Worm (Caenorhabditis elegans) whole organism, L4 larva: ENCODE data around the gene gln-3.

Experiments
- F10B5.3 ChIP-seq: sonication (generic microtip); optimal IDR thresholded peaks from 2 replicates; lab custom pipeline; 2016; ENCODE audit warnings: mild to moderate bottlenecking, missing genetic modification characterization, missing compliant biosample characterization
- Y105C5A.15 ChIP-seq: fragments of 200-800 bp; sonication (Bioruptor generic); IDR thresholded peaks from 2 replicates; pipeline ENCODE4 v1.3.6; 2022; ENCODE audit warnings: missing genetic modification characterization, missing compliant biosample characterization
- Y5F2A.4 ChIP-seq: fragments of 200-800 bp; sonication (Bioruptor generic); optimal IDR thresholded peaks from 2 replicates; lab custom pipeline; 2018; ENCODE audit warnings: mild to moderate bottlenecking, missing genetic modification characterization, missing compliant biosample characterization
- aha-1 ChIP-seq: fragments of 150-350 bp; peaks from one replicate; lab custom pipeline; 2014; ENCODE audit warnings: missing biosample characterization, missing genetic modification characterization
- aly-2 ChIP-seq: sonication (generic microtip); optimal IDR thresholded peaks from 2 replicates; lab custom pipeline; 2018; ENCODE audit warnings: missing biosample characterization, missing genetic modification characterization
- ama-1 ChIP-seq: fragments of 150-350 bp; optimal IDR thresholded peaks from 2 replicates; lab custom pipeline; 2014; ENCODE audit warnings: inconsistent platforms, mixed read lengths
- ceh-32 ChIP-seq: sonication (generic microtip); optimal IDR thresholded peaks from 2 replicates; lab custom pipeline; 2016; ENCODE audit warnings: mild to moderate bottlenecking, missing genetic modification characterization, missing compliant biosample characterization; ENCODE audit not compliant: poor library complexity
- daf-12 ChIP-seq: fragments of 150-350 bp; optimal IDR thresholded peaks from 2 replicates; lab custom pipeline; 2014; ENCODE audit warnings: missing biosample characterization, missing genetic modification reagents, missing genetic modification characterization
- daf-16 ChIP-seq, 3 experiments: sonication (generic microtip); optimal IDR thresholded peaks; 2 replicates each; lab custom pipeline; 2016 to 2017; ENCODE audit warnings: missing genetic modification characterization in 3 of 3, missing genetic modification reagents in 3 of 3, mild to moderate bottlenecking in 2 of 3, missing compliant biosample characterization in 2 of 3, missing biosample characterization in 1 of 3, moderate library complexity in 1 of 3
- dmd-6 ChIP-seq: fragments of 200-800 bp; sonication (Bioruptor generic); IDR thresholded peaks from 2 replicates; pipeline ENCODE4 v1.3.6; 2022; ENCODE audit warnings: missing genetic modification reagents, missing genetic modification characterization, missing compliant biosample characterization
- duxl-1 ChIP-seq: sonication (generic microtip); optimal IDR thresholded peaks from 2 replicates; lab custom pipeline; 2016; ENCODE audit warnings: mild to moderate bottlenecking, missing genetic modification characterization, moderate library complexity, missing compliant biosample characterization; ENCODE audit not compliant: poor library complexity
- dve-1 ChIP-seq: sonication (generic microtip); optimal IDR thresholded peaks from 2 replicates; lab custom pipeline; 2017; ENCODE audit warnings: antibody characterized with exemption, mild to moderate bottlenecking, missing genetic modification characterization, missing compliant biosample characterization; ENCODE audit not compliant: insufficient read depth
- egl-43 ChIP-seq: fragments of 200-800 bp; sonication (Bioruptor generic); IDR thresholded peaks from 2 replicates; pipeline ENCODE4 v1.3.6; 2022; ENCODE audit warnings: missing genetic modification reagents, missing genetic modification characterization, missing compliant biosample characterization
- gei-8 ChIP-seq: fragments of 200-800 bp; sonication (Bioruptor generic); optimal IDR thresholded peaks from 2 replicates; lab custom pipeline; 2018; ENCODE audit warnings: mild to moderate bottlenecking, missing genetic modification characterization, missing compliant biosample characterization
- hif-1 ChIP-seq, 2 experiments: sonication (generic microtip); optimal IDR thresholded peaks; 2 replicates each; lab custom pipeline; 2016 to 2017; ENCODE audit warnings: missing compliant biosample characterization in 2 of 2, missing genetic modification characterization in 2 of 2, missing genetic modification reagents in 2 of 2, missing genotype in 2 of 2, mild to moderate bottlenecking in 1 of 2
- hlh-11 ChIP-seq: fragments of 200-800 bp; sonication (Bioruptor generic); optimal IDR thresholded peaks from 2 replicates; lab custom pipeline; 2018; ENCODE audit warnings: mild to moderate bottlenecking, missing genetic modification characterization, missing compliant biosample characterization
- hlh-30 ChIP-seq: sonication (generic microtip); optimal IDR thresholded peaks from 2 replicates; lab custom pipeline; 2017; ENCODE audit warnings: antibody characterized with exemption, mild to moderate bottlenecking, missing genetic modification characterization, missing compliant biosample characterization; ENCODE audit not compliant: insufficient read depth
- hmg-1.1 ChIP-seq: fragments of 200-800 bp; sonication (Bioruptor generic); IDR thresholded peaks from 2 replicates; pipeline ENCODE4 v1.3.6; 2022; ENCODE audit warnings: missing genetic modification reagents, missing genetic modification characterization, missing compliant biosample characterization
- lin-13 ChIP-seq: fragments of 150-350 bp; optimal IDR thresholded peaks from 2 replicates; lab custom pipeline; 2014; ENCODE audit warnings: missing biosample characterization, missing genetic modification reagents, missing genetic modification characterization
- lsy-2 ChIP-seq, 2 experiments: fragments of 150-350 bp in 1 of 2; sonication (generic microtip) in 1 of 2; optimal IDR thresholded peaks; 2 replicates each; lab custom pipeline; 2014 to 2017; ENCODE audit warnings: missing biosample characterization in 2 of 2, missing genetic modification characterization in 2 of 2
- madf-5 ChIP-seq, 2 experiments: fragments of 200-800 bp; sonication (Bioruptor generic); IDR thresholded peaks; 2 replicates each; pipeline ENCODE4 v1.3.6; 2022; ENCODE audit warnings: missing compliant biosample characterization in 2 of 2, missing genetic modification characterization in 2 of 2
- mdt-29 ChIP-seq: fragments of 200-800 bp; sonication (Bioruptor generic); IDR thresholded peaks from 2 replicates; pipeline ENCODE4 v1.3.6; 2022; ENCODE audit warnings: missing genetic modification reagents, missing genetic modification characterization, missing compliant biosample characterization
- mxl-2 ChIP-seq: fragments of 200-800 bp; sonication (Bioruptor generic); conservative IDR thresholded peaks from 2 replicates; pipeline ENCODE4 v1.3.6; 2022; ENCODE audit warnings: missing genetic modification reagents, missing genetic modification characterization, missing compliant biosample characterization
- nhr-11 ChIP-seq: fragments of 150-350 bp; optimal IDR thresholded peaks from 2 replicates; lab custom pipeline; 2014; ENCODE audit warnings: missing biosample characterization, missing genetic modification characterization
- nhr-25 ChIP-seq: sonication (generic microtip); optimal IDR thresholded peaks from 2 replicates; lab custom pipeline; 2017; ENCODE audit warnings: missing genetic modification characterization, mild to moderate bottlenecking, missing compliant biosample characterization, antibody characterized with exemption, moderate library complexity, borderline replicate concordance; ENCODE audit not compliant: insufficient read depth
- nhr-28 ChIP-seq: fragments of 150-350 bp; optimal IDR thresholded peaks from 2 replicates; lab custom pipeline; 2014; ENCODE audit warnings: missing biosample characterization, missing genetic modification characterization
- nhr-41 ChIP-seq: fragments of 200-800 bp; sonication (Bioruptor generic); IDR thresholded peaks from 2 replicates; pipeline ENCODE4 v1.3.6; 2022; ENCODE audit warnings: missing genetic modification reagents, missing genetic modification characterization, missing compliant biosample characterization
- nhr-42 ChIP-seq: fragments of 200-800 bp; sonication (Bioruptor generic); IDR thresholded peaks from 2 replicates; pipeline ENCODE4 v1.3.6; 2022; ENCODE audit warnings: missing genetic modification characterization, missing compliant biosample characterization
- nhr-48 ChIP-seq: sonication (generic microtip); optimal IDR thresholded peaks from 2 replicates; lab custom pipeline; 2016; ENCODE audit warnings: mild to moderate bottlenecking, missing genetic modification characterization, missing compliant biosample characterization
- pha-4 ChIP-seq, 2 experiments: fragments of 150-350 bp in 1 of 2; fragments of 200-800 bp in 1 of 2; sonication (Bioruptor generic) in 1 of 2; IDR thresholded peaks in 1 of 2; optimal IDR thresholded peaks in 1 of 2; 2 replicates each; pipeline versions ENCODE4 v1.3.6 to Lab custom; 2014 to 2022; ENCODE audit warnings: missing genetic modification characterization in 2 of 2, missing genetic modification reagents in 2 of 2, missing biosample characterization in 1 of 2, missing compliant biosample characterization in 1 of 2
- php-3 ChIP-seq: fragments of 200-800 bp; sonication (Bioruptor generic); IDR thresholded peaks from 2 replicates; pipeline ENCODE4 v1.3.6; 2022; ENCODE audit warnings: missing genetic modification reagents, missing genetic modification characterization, missing compliant biosample characterization
- set-16 ChIP-seq: fragments of 200-800 bp; sonication (Bioruptor generic); IDR thresholded peaks from 2 replicates; pipeline ENCODE4 v1.3.6; 2022; ENCODE audit warnings: missing genetic modification reagents, missing genetic modification characterization, missing compliant biosample characterization
- snpc-1.2 ChIP-seq: fragments of 200-800 bp; sonication (Bioruptor generic); IDR thresholded peaks from 2 replicates; pipeline ENCODE4 v1.3.6; 2022; ENCODE audit warnings: missing genetic modification reagents, missing genetic modification characterization, missing compliant biosample characterization
- snpc-4 ChIP-seq: fragments of 150-350 bp; optimal IDR thresholded peaks from 2 replicates; lab custom pipeline; 2014; ENCODE audit warnings: missing biosample characterization, missing genetic modification characterization
- spr-3 ChIP-seq: fragments of 200-800 bp; sonication (Bioruptor generic); optimal IDR thresholded peaks from 2 replicates; lab custom pipeline; 2018; ENCODE audit warnings: mild to moderate bottlenecking, missing genetic modification characterization, missing compliant biosample characterization
- unc-39 ChIP-seq: sonication (generic microtip); optimal IDR thresholded peaks from 2 replicates; lab custom pipeline; 2017; ENCODE audit warnings: missing biosample characterization, missing genetic modification characterization
- zfp-3 ChIP-seq: fragments of 200-800 bp; sonication (Bioruptor generic); conservative IDR thresholded peaks from 2 replicates; pipeline ENCODE4 v1.3.6; 2022; ENCODE audit warnings: missing genetic modification reagents, missing genetic modification characterization, missing compliant biosample characterization
- zip-11 ChIP-seq: fragments of 200-800 bp; sonication (Bioruptor generic); IDR thresholded peaks from 2 replicates; pipeline ENCODE4 v1.3.6; 2022; ENCODE audit warnings: missing genetic modification characterization, missing compliant biosample characterization

Gene gln-3

DNA sequence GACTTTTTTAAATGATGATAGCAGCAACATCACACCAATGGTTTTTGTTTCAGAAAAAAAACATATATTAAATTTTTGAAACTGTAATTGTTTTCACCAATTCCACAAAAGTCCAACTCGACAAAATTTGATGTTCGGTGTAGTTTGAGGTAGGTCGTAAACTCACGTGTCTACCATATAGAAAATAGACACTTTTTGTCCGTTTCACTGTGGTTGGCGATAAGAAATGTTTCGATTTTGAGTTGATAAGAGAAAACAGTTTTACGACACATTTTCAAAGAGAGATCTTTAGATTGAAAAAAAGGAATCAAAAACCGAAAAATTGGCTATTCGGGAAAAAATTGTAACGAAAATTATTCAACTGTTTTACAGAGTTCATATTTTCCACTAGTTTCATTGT lies 8.0 kb upstream of the gln-3 start (continued):
- TF ChIP-seq madf-5 (GFP tag; IDR thresholded peaks at IDR 0.05; lab: Robert Waterston, UW), result no peak
- no peak for TF ChIP-seq nhr-41 (GFP tag; lab: Robert Waterston, UW)
- TF ChIP-seq gei-8 (GFP tag; lab: Kevin White, UChicago), result no peak
- no peak for TF ChIP-seq snpc-1.2 (GFP tag; lab: Robert Waterston, UW)
- no peak for TF ChIP-seq zip-11 (GFP tag; lab: Robert Waterston, UW)
- TF ChIP-seq lin-13 (GFP tag; lab: Kevin White, UChicago), result no peak

DNA sequence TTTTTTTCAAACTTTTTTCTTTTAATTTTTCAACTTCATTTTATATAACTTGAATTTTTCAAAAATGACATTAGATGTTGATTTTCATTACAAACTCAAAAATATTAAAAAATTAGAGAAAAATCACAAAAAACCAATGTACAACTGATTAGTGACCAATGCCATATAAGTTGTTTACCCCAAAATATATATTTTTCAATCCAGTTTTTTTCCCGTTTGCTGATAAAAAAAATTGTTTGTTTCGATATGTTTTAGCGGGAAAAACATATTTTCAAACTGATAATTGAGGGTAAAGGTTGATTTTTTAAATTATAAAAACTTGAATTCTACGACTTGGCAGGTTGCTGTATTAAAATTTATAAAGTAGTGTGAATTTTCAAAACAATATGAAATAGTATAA lies 6.3 kb upstream of the gln-3 start:
- TF ChIP-seq dve-1 (tag; lab: Kevin White, UChicago) (peak; percentile 10), gei-8 (GFP tag; lab: Kevin White, UChicago) (no peak), daf-16 (GFP tag; optimal IDR thresholded peaks at IDR 0.05; lab: Kevin White, UChicago) (no peak), daf-16 (tag; optimal IDR thresholded peaks at IDR 0.05; lab: Kevin White, UChicago) (peak; percentile 99), duxl-1 (tag; lab: Kevin White, UChicago) (no peak), snpc-4 (tag; lab: Kevin White, UChicago) (no peak)

DNA sequence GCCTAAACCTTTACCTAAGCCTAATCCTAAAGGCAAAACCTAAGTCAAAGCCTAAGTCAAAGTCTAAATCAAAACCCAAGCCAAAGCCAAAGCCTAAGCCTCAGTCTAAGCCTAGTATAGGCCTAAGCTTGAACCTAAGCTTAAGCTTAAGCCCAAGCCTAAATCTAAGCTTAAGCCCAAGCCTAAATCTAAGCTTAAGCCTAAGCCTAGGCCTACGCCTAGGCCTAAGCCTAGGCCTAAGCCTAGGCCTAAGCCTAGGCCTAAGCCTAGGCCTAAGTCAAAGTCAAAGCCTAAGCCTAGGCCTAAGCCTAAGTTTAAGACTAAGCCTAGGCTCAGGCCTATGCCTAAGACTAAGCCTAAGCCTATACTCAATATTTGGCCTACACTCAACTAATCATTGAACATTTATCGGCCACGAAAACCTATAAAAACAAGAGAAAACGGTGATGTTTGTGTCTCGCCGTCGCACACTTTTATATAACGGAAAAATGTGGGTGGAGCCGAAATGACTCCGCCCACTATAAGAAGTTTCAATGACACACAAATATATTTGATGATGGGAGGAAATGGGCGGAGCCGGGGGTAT lies 2.4 kb upstream of the gln-3 start:
- TF ChIP-seq egl-43, result no peak
- TF ChIP-seq dve-1 (tag; lab: Kevin White, UChicago), result peak; percentile 7
- TF ChIP-seq snpc-1.2 (GFP tag; lab: Robert Waterston, UW), result 0 out of 2 replicates have a peak, but pooled peaks have one; percentile 40
- no peak for TF ChIP-seq nhr-42
- TF ChIP-seq nhr-48 (tag; lab: Kevin White, UChicago), result no peak
- TF ChIP-seq nhr-25 (tag; lab: Kevin White, UChicago), result no peak
- TF ChIP-seq ama-1 (lab: Kevin White, UChicago), result peak; percentile 31
- 0 out of 2 replicates have a peak, but pooled peaks have one; percentile 18 for TF ChIP-seq hmg-1.1
- TF ChIP-seq pha-4 (GFP tag; IDR thresholded peaks at IDR 0.05; lab: Robert Waterston, UW), result 0 out of 2 replicates have a peak, but pooled peaks have one; percentile 16
- no peak for TF ChIP-seq pha-4 (tag; optimal IDR thresholded peaks at IDR 0.05; lab: Kevin White, UChicago)
- TF ChIP-seq daf-16 (GFP tag; optimal IDR thresholded peaks at IDR 0.05; lab: Kevin White, UChicago), result no peak
- TF ChIP-seq daf-16 (tag; optimal IDR thresholded peaks at IDR 0.05; lab: Kevin White, UChicago), result peak; percentile 34

DNA sequence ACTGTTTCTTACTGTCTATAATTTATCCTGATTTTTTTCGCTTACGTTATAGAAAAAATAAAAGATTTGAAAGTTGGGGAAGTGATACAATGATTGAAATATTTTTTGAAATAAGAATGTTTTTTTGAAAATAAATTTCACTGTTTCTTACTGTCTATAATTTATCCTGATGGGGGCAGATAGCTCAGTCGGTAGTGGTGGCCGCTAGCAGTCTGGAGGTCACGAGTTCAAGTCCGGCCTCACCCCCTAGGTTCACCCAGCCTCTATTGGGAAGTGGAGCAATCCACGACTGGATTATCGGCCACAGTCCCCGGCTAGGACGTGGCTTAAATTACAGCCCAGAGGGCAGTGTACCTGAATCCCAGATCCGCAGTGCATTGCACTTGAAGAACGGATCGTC lies 1.6 kb upstream of the gln-3 start:
- TF ChIP-seq set-16 (GFP tag; lab: Robert Waterston, UW), result peak; percentile 24; the same call in 1 of the 2 replicates
- peak; percentile 94 for TF ChIP-seq snpc-1.2 (GFP tag; lab: Robert Waterston, UW)
- TF ChIP-seq nhr-41 (GFP tag; lab: Robert Waterston, UW), result 0 out of 2 replicates have a peak, but pooled peaks have one; percentile 42

DNA sequence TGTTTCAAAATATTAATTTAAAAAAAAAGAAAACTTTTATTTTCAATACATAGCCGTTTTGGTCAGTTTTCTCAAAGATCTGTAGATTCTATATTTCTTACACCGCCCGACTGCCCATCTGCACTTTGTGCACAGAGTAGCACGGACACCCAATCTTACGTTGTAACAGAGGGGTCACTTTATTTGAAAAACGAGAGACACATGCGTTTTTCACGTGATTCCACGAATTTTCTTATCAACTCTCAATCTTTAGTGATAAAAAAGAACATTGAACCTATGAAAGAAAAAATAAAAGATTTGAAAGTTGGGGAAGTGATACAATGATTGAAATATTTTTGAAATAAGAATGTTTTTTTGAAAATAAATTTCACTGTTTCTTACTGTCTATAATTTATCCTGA lies 848 bp upstream of the gln-3 start:
- TF ChIP-seq nhr-28 (peak; percentile 36), daf-16 (GFP tag; optimal IDR thresholded peaks at IDR 0.05; lab: Kevin White, UChicago) (no peak), daf-16 (tag; optimal IDR thresholded peaks at IDR 0.05; lab: Kevin White, UChicago) (peak; percentile 47), daf-12 (tag; lab: Kevin White, UChicago) (no peak), nhr-11 (tag; lab: Kevin White, UChicago) (peak; percentile 28), hlh-11 (tag; lab: Kevin White, UChicago) (peak; percentile 59), mdt-29 (GFP tag; lab: Robert Waterston, UW) (peak; percentile 19; the same call in 1 of the 2 replicates), ceh-32 (tag; lab: Kevin White, UChicago) (no peak), aha-1 (tag; lab: Kevin White, UChicago) (no peak), F10B5.3 (tag; lab: Kevin White, UChicago) (no peak), zfp-3 (GFP tag; lab: Robert Waterston, UW) (peak; percentile 50; the same call in 1 of the 2 replicates), lsy-2 (tag; optimal IDR thresholded peaks at IDR 0.05; lab: Kevin White, UChicago) (no peak), mxl-2 (GFP tag; lab: Robert Waterston, UW) (peak; percentile 96), Y105C5A.15 (no peak), dmd-6 (GFP tag; lab: Robert Waterston, UW) (peak; percentile 81), hif-1 (tag; optimal IDR thresholded peaks at IDR 0.05; lab: Kevin White, UChicago) (no peak), Y5F2A.4 (GFP tag; lab: Kevin White, UChicago) (no peak), spr-3 (no peak), aly-2 (tag; lab: Kevin White, UChicago) (no peak), gei-8 (GFP tag; lab: Kevin White, UChicago) (no peak), unc-39 (tag; lab: Kevin White, UChicago) (no peak), egl-43 (no peak), php-3 (GFP tag; lab: Robert Waterston, UW) (0 out of 2 replicates have a peak, but pooled peaks have one; percentile 48), hlh-30 (tag; lab: Kevin White, UChicago) (peak; percentile 79)
